Fruit fly (Drosophila melanogaster) whole organism, adult: Measurements from ENCODE around the gene Mettl14.

Experiments
- CG11617 ChIP-seq: fragments of 200-800 bp; sonication (Bioruptor generic); optimal IDR thresholded peaks from 2 replicates; lab custom pipeline; 2017; ENCODE audit warnings: mild to moderate bottlenecking, missing biosample characterization, missing genetic modification reagents, missing genetic modification characterization
- CG14711 ChIP-seq: fragments of 200-800 bp; sonication (Bioruptor generic); optimal IDR thresholded peaks from 2 replicates; lab custom pipeline; 2018; ENCODE audit warnings: missing biosample characterization, mild to moderate bottlenecking, missing genetic modification characterization, moderate library complexity
- CG1620 ChIP-seq: fragments of 200-800 bp; sonication (Bioruptor generic); optimal IDR thresholded peaks from 2 replicates; lab custom pipeline; 2016; ENCODE audit warnings: missing biosample characterization, missing genetic modification characterization
- CG5204 ChIP-seq: fragments of 200-800 bp; sonication (Bioruptor generic); optimal IDR thresholded peaks from 2 replicates; lab custom pipeline; 2016; ENCODE audit warnings: missing biosample characterization, missing genetic modification characterization
- Clk ChIP-seq: fragments of 200-800 bp; sonication (Bioruptor generic); optimal IDR thresholded peaks from 2 replicates; lab custom pipeline; 2017; ENCODE audit warnings: missing biosample characterization, missing genetic modification characterization
- cic ChIP-seq: fragments of 200-800 bp; sonication (Bioruptor generic); optimal IDR thresholded peaks from 2 replicates; lab custom pipeline; 2017; ENCODE audit warnings: missing biosample characterization, mild to moderate bottlenecking, missing genetic modification characterization, moderate library complexity

dm6 chr2L:8302766-8303479 lies 5.3 kb upstream of the Mettl14 start, which contains the start of the genes wol and Scgalpha:
- TF ChIP-seq Clk (GFP tag; lab: Kevin White, UChicago) (no peak), CG1620 (GFP tag; lab: Kevin White, UChicago) (no peak), CG11617 (GFP tag; lab: Kevin White, UChicago) (no peak), CG14711 (tag; lab: Kevin White, UChicago) (peak; percentile 97), CG5204 (GFP tag; lab: Kevin White, UChicago) (no peak), cic (no peak)
